Fruit fly (Drosophila melanogaster) whole organism, embryonic: ENCODE results near the gene slow.

Source experiments
- CG10209 ChIP-seq: fragments of 200-800 bp; sonication (Bioruptor generic); optimal IDR thresholded peaks from 3 replicates; lab custom pipeline; 2017; ENCODE audit warnings: missing biosample characterization, mild to moderate bottlenecking, missing genetic modification characterization, missing genetic modification reagents
- CG11696 ChIP-seq: fragments of 200-800 bp; sonication (Bioruptor generic); IDR thresholded peaks from 2 replicates; pipeline ENCODE4 v1.3.6; 2022; ENCODE audit warnings: missing biosample characterization, missing genetic modification characterization
- CG14441 ChIP-seq: fragments of 200-800 bp; sonication (Bioruptor generic); IDR thresholded peaks from 2 replicates; pipeline ENCODE4 v1.3.6; 2022; ENCODE audit warnings: missing biosample characterization, missing genetic modification characterization
- CG15073 ChIP-seq: fragments of 200-800 bp; sonication (Bioruptor generic); optimal IDR thresholded peaks from 2 replicates; lab custom pipeline; 2016; ENCODE audit warnings: missing biosample characterization, missing genetic modification characterization
- CG1529 ChIP-seq: fragments of 200-800 bp; sonication (Bioruptor generic); optimal IDR thresholded peaks from 3 replicates; lab custom pipeline; 2018; ENCODE audit warnings: missing biosample characterization, missing genetic modification characterization
- CG17612 ChIP-seq: fragments of 200-800 bp; sonication (Bioruptor generic); IDR thresholded peaks from 2 replicates; pipeline ENCODE4 v1.3.6; 2022; ENCODE audit warnings: missing biosample characterization, missing genetic modification characterization
- CG17802 ChIP-seq: fragments of 200-800 bp; sonication (Bioruptor generic); optimal IDR thresholded peaks from 2 replicates; lab custom pipeline; 2018; ENCODE audit warnings: missing biosample characterization, mild to moderate bottlenecking, missing genetic modification characterization, moderate library complexity
- CG18011 ChIP-seq: fragments of 200-800 bp; sonication (Bioruptor generic); optimal IDR thresholded peaks from 2 replicates; lab custom pipeline; 2017; ENCODE audit warnings: missing biosample characterization, missing genetic modification characterization, mild to moderate bottlenecking, moderate library complexity, missing genotype
- CG4617 ChIP-seq: fragments of 200-800 bp; sonication (Bioruptor generic); optimal IDR thresholded peaks from 3 replicates; lab custom pipeline; 2016; ENCODE audit warnings: missing biosample characterization, missing genetic modification characterization, borderline replicate concordance
- CG6175 ChIP-seq: fragments of 200-800 bp; sonication (Bioruptor generic); IDR thresholded peaks from 3 replicates; pipeline ENCODE4 v1.3.6; 2022; ENCODE audit warnings: missing biosample characterization, missing genetic modification characterization
- CG6254 ChIP-seq: fragments of 200-800 bp; sonication (Bioruptor generic); optimal IDR thresholded peaks from 3 replicates; lab custom pipeline; 2017; ENCODE audit warnings: mild to moderate bottlenecking, missing biosample characterization, missing genetic modification reagents, missing genetic modification characterization
- CG6854 ChIP-seq: fragments of 200-800 bp; sonication (Bioruptor generic); optimal IDR thresholded peaks from 3 replicates; lab custom pipeline; 2017; ENCODE audit warnings: missing biosample characterization, mild to moderate bottlenecking, missing genetic modification characterization
- CG7987 ChIP-seq: fragments of 200-800 bp; sonication (Bioruptor generic); optimal IDR thresholded peaks from 2 replicates; lab custom pipeline; 2018; ENCODE audit warnings: missing biosample characterization, mild to moderate bottlenecking, missing genetic modification characterization, moderate library complexity
- CG8290 ChIP-seq, 3 experiments: fragments of 200-800 bp; sonication (Bioruptor generic); optimal IDR thresholded peaks; 2 replicates each; lab custom pipeline; 2016 to 2019; ENCODE audit warnings: missing biosample characterization in 3 of 3, missing genetic modification characterization in 3 of 3, mild to moderate bottlenecking in 2 of 3, moderate library complexity in 1 of 3
- Dip2 ChIP-seq: fragments of 200-800 bp; sonication (Bioruptor generic); IDR thresholded peaks from 2 replicates; pipeline ENCODE4 v1.3.6; 2022; ENCODE audit warnings: missing biosample characterization, missing genetic modification characterization
- Doc2 ChIP-seq: fragments of 200-800 bp; sonication (Bioruptor generic); IDR thresholded peaks from 2 replicates; pipeline ENCODE4 v1.3.6; 2022; ENCODE audit warnings: missing biosample characterization, missing genetic modification characterization
- Fer3 ChIP-seq: fragments of 200-800 bp; sonication (Bioruptor generic); optimal IDR thresholded peaks from 2 replicates; lab custom pipeline; 2018; ENCODE audit warnings: missing biosample characterization, mild to moderate bottlenecking, missing genetic modification characterization, moderate library complexity
- Gsc ChIP-seq: fragments of 200-800 bp; sonication (Bioruptor generic); IDR thresholded peaks from 2 replicates; pipeline ENCODE4 v1.3.6; 2022; ENCODE audit warnings: missing biosample characterization, missing genetic modification characterization
- Hand ChIP-seq: fragments of 200-800 bp; sonication (Bioruptor generic); optimal IDR thresholded peaks from 2 replicates; lab custom pipeline; 2017; ENCODE audit warnings: mild to moderate bottlenecking, missing biosample characterization, missing genetic modification reagents, missing genetic modification characterization
- Hr51 ChIP-seq, 2 experiments: fragments of 200-800 bp; sonication (Bioruptor generic); optimal IDR thresholded peaks; 2 replicates in 1 of 2; 3 replicates in 1 of 2; lab custom pipeline; 2016 to 2018; ENCODE audit warnings: missing biosample characterization in 2 of 2, missing genetic modification characterization in 2 of 2, mild to moderate bottlenecking in 1 of 2, moderate library complexity in 1 of 2
- Med ChIP-seq: fragments of 200-800 bp; sonication (Bioruptor generic); peaks from one replicate; lab custom pipeline; 2016; ENCODE audit warnings: missing biosample characterization, missing genetic modification characterization, mild to moderate bottlenecking, inconsistent platforms, moderate library complexity
- Pdp1 ChIP-seq, 2 experiments: fragments of 200-800 bp; sonication (Bioruptor generic); optimal IDR thresholded peaks; 3 replicates each; lab custom pipeline; 2016; ENCODE audit warnings: missing biosample characterization in 2 of 2, missing genetic modification characterization in 2 of 2, mild to moderate bottlenecking in 1 of 2, moderate library complexity in 1 of 2
- Ssrp ChIP-seq: fragments of 200-800 bp; sonication (Bioruptor generic); optimal IDR thresholded peaks from 2 replicates; lab custom pipeline; 2018; ENCODE audit warnings: missing biosample characterization, mild to moderate bottlenecking, missing genetic modification characterization, moderate library complexity
- Trl ChIP-seq, 3 experiments: fragments of >200 bp in 2 of 3; fragments of 200-800 bp in 1 of 3; sonication (Bioruptor generic) in 1 of 3; optimal IDR thresholded peaks; 2 replicates in 1 of 3; 3 replicates in 2 of 3; lab custom pipeline; 2016 to 2017; ENCODE audit warnings: missing biosample characterization in 1 of 3, missing genetic modification characterization in 1 of 3
- abd-A ChIP-seq: fragments of 200-800 bp; sonication (Bioruptor generic); optimal IDR thresholded peaks from 3 replicates; lab custom pipeline; 2019; ENCODE audit warnings: missing biosample characterization, mild to moderate bottlenecking, missing genetic modification characterization, moderate library complexity
- chinmo ChIP-seq: fragments of 200-800 bp; sonication (Bioruptor generic); IDR thresholded peaks from 4 replicates; pipeline ENCODE4 v1.3.6; 2022; ENCODE audit warnings: missing biosample characterization, missing genetic modification characterization; ENCODE audit not compliant: partially characterized antibody
- ems ChIP-seq: fragments of 200-800 bp; sonication (Bioruptor generic); optimal IDR thresholded peaks from 3 replicates; lab custom pipeline; 2016; ENCODE audit warnings: missing biosample characterization, missing genetic modification characterization
- eve ChIP-seq, 2 experiments: fragments of >200 bp; optimal IDR thresholded peaks; 2 replicates each; lab custom pipeline; 2017; ENCODE audit warnings: missing biosample characterization in 2 of 2, missing genetic modification characterization in 2 of 2
- ewg ChIP-seq: fragments of 200-800 bp; sonication (Bioruptor generic); optimal IDR thresholded peaks from 3 replicates; lab custom pipeline; 2017; ENCODE audit warnings: mild to moderate bottlenecking, missing biosample characterization, missing genetic modification reagents, missing genetic modification characterization
- grau ChIP-seq: fragments of 200-800 bp; optimal IDR thresholded peaks from 3 replicates; lab custom pipeline; 2019; ENCODE audit warnings: missing biosample characterization, mild to moderate bottlenecking, missing genetic modification characterization, moderate library complexity
- gsb ChIP-seq: fragments of 200-800 bp; sonication (Bioruptor generic); IDR thresholded peaks from 2 replicates; pipeline ENCODE4 v1.3.6; 2022; ENCODE audit warnings: missing biosample characterization, missing genetic modification characterization
- lab ChIP-seq: fragments of 200-800 bp; sonication (Bioruptor generic); optimal IDR thresholded peaks from 3 replicates; lab custom pipeline; 2017; ENCODE audit warnings: missing biosample characterization, missing genetic modification characterization, mild to moderate bottlenecking, moderate library complexity, missing genetic modification reagents
- onecut ChIP-seq: fragments of 200-800 bp; sonication (Bioruptor generic); IDR thresholded peaks from 2 replicates; pipeline ENCODE4 v1.3.6; 2022; ENCODE audit warnings: missing biosample characterization, missing genetic modification characterization
- otp ChIP-seq: fragments of 200-800 bp; sonication (Bioruptor generic); IDR thresholded peaks from 3 replicates; pipeline ENCODE4, ENCODE4 v1.3.6; 2022; ENCODE audit warnings: missing biosample characterization, missing genetic modification characterization
- pnt ChIP-seq: fragments of 200-800 bp; sonication (Bioruptor generic); optimal IDR thresholded peaks from 3 replicates; lab custom pipeline; 2016; ENCODE audit warnings: missing biosample characterization, missing genetic modification characterization
- prd ChIP-seq, 3 experiments: fragments of >200 bp in 2 of 3; fragments of 200-800 bp in 1 of 3; sonication (Bioruptor generic) in 1 of 3; optimal IDR thresholded peaks in 2 of 3; IDR thresholded peaks in 1 of 3; 2 replicates in 2 of 3; 3 replicates in 1 of 3; pipeline versions ENCODE4 v1.3.6 to Lab custom; 2017 to 2022; ENCODE audit warnings: missing biosample characterization in 1 of 3, missing genetic modification characterization in 1 of 3
- psq ChIP-seq: fragments of 200-800 bp; sonication (Bioruptor generic); optimal IDR thresholded peaks from 2 replicates; lab custom pipeline; 2017; ENCODE audit warnings: missing biosample characterization, missing genetic modification characterization
- pzg ChIP-seq: fragments of 200-800 bp; sonication (Bioruptor generic); optimal IDR thresholded peaks from 3 replicates; lab custom pipeline; 2018; ENCODE audit warnings: missing biosample characterization, mild to moderate bottlenecking, missing genetic modification characterization, moderate library complexity
- slou ChIP-seq: fragments of 200-800 bp; sonication (Bioruptor generic); optimal IDR thresholded peaks from 3 replicates; lab custom pipeline; 2016; ENCODE audit warnings: missing biosample characterization, missing genetic modification characterization
- sna ChIP-seq: fragments of 200-800 bp; sonication (Bioruptor generic); IDR thresholded peaks from 2 replicates; pipeline ENCODE4 v1.3.6; 2022; ENCODE audit warnings: missing biosample characterization, missing genetic modification characterization; ENCODE audit not compliant: partially characterized antibody
- tap ChIP-seq: fragments of 200-800 bp; optimal IDR thresholded peaks from 3 replicates; lab custom pipeline; 2019; ENCODE audit warnings: missing biosample characterization, mild to moderate bottlenecking, missing genetic modification characterization, moderate library complexity
- unpg ChIP-seq: fragments of 200-800 bp; sonication (Bioruptor generic); optimal IDR thresholded peaks from 3 replicates; lab custom pipeline; 2018; ENCODE audit warnings: missing biosample characterization, mild to moderate bottlenecking, missing genetic modification characterization, moderate library complexity
- zen ChIP-seq: fragments of 200-800 bp; sonication (Bioruptor generic); optimal IDR thresholded peaks from 3 replicates; lab custom pipeline; 2018; ENCODE audit warnings: missing biosample characterization, mild to moderate bottlenecking, missing genetic modification characterization, moderate library complexity

The slow gene

dm6 chr3L:4409898-4410629 is 25.8 kb downstream of the slow start:
- TF ChIP-seq CG8290 (GFP tag; optimal IDR thresholded peaks at IDR 0.05; lab: Kevin White, UChicago) (peak; percentile 98), CG8290 (tag; optimal IDR thresholded peaks at IDR 0.05; lab: Kevin White, UChicago) (peak; percentile 48 to 96), abd-A (tag; lab: Kevin White, UChicago) (peak; percentile 63), chinmo (peak; percentile 48; the same call in 1 of the 4 replicates), ewg (peak; percentile 63), eve (GFP tag; optimal IDR thresholded peaks at IDR 0.05; lab: Kevin White, UChicago) (peak in 1 of 2 experiments; percentile 26), onecut (GFP tag; lab: Robert Waterston, UW) (peak; percentile 36), psq (GFP tag; lab: Kevin White, UChicago) (no peak), prd (optimal IDR thresholded peaks at IDR 0.05; lab: Kevin White, UChicago) (no peak), prd (GFP tag; IDR thresholded peaks at IDR 0.05; lab: Robert Waterston, UW) (no peak), CG6254 (peak; percentile 24), CG7987 (GFP tag; lab: Kevin White, UChicago) (no peak), Hand (GFP tag; lab: Kevin White, UChicago) (peak; percentile 1), otp (GFP tag; lab: Robert Waterston, UW) (no peak), zen (peak; percentile 40), CG17612 (GFP tag; lab: Robert Waterston, UW) (peak; percentile 99), Trl (optimal IDR thresholded peaks at IDR 0.05; lab: Kevin White, UChicago) (peak; percentile 55 to 69), Trl (GFP tag; optimal IDR thresholded peaks at IDR 0.05; lab: Kevin White, UChicago) (no peak)
- TF ChIP-seq, all 482 proteins: peak for 11

dm6 chr3L:4411025-4411873 is 27.0 kb downstream of the slow start:
- TF ChIP-seq Hr51 (GFP tag; optimal IDR thresholded peaks at IDR 0.05; lab: Kevin White, UChicago), result peak in 1 of 2 experiments; percentile 22
- TF ChIP-seq CG14441 (GFP tag; lab: Robert Waterston, UW), result peak; percentile 40; the same call in 1 of the 2 replicates
- TF ChIP-seq CG10209, result no peak
- peak; percentile 9 for TF ChIP-seq lab (GFP tag; lab: Kevin White, UChicago)
- TF ChIP-seq CG15073 (GFP tag; lab: Kevin White, UChicago), result no peak
- no peak for TF ChIP-seq pzg (GFP tag; lab: Kevin White, UChicago)
- TF ChIP-seq CG17802 (tag; lab: Kevin White, UChicago), result no peak
- TF ChIP-seq Doc2 (GFP tag; lab: Robert Waterston, UW), result no peak
- no peak for TF ChIP-seq Gsc (GFP tag; lab: Robert Waterston, UW)
- peak; percentile 3 for TF ChIP-seq Med (GFP tag; lab: Kevin White, UChicago)
- TF ChIP-seq CG6854, result no peak
- TF ChIP-seq CG8290 (GFP tag; optimal IDR thresholded peaks at IDR 0.05; lab: Kevin White, UChicago), result no peak
- peak in 1 of 2 experiments; percentile 50 for TF ChIP-seq CG8290 (tag; optimal IDR thresholded peaks at IDR 0.05; lab: Kevin White, UChicago)
- TF ChIP-seq Ssrp, result no peak
- no peak for TF ChIP-seq unpg (GFP tag; lab: Kevin White, UChicago)
- TF ChIP-seq Fer3 (tag; lab: Kevin White, UChicago), result no peak
- TF ChIP-seq grau (tag; lab: Kevin White, UChicago), result peak; percentile 87
- TF ChIP-seq tap, result no peak
- TF ChIP-seq Dip2 (GFP tag; lab: Robert Waterston, UW), result no peak
- peak in 1 of 2 experiments; percentile 20 for TF ChIP-seq Pdp1 (GFP tag; optimal IDR thresholded peaks at IDR 0.05; lab: Kevin White, UChicago)
- TF ChIP-seq pnt (GFP tag; lab: Kevin White, UChicago), result no peak
- TF ChIP-seq CG18011 (GFP tag; lab: Kevin White, UChicago), result peak; percentile 5
- no peak for TF ChIP-seq gsb (GFP tag; lab: Robert Waterston, UW)
- no peak for TF ChIP-seq CG4617 (GFP tag; lab: Kevin White, UChicago)
- TF ChIP-seq slou, result no peak
- TF ChIP-seq abd-A (tag; lab: Kevin White, UChicago), result no peak
- TF ChIP-seq CG1529 (GFP tag; lab: Kevin White, UChicago), result no peak
- TF ChIP-seq CG6175, result peak; percentile 72; the same call in 2 of the 3 replicates
- TF ChIP-seq ems (GFP tag; lab: Kevin White, UChicago), result no peak
- no peak for TF ChIP-seq sna (GFP tag; lab: Robert Waterston, UW)
- TF ChIP-seq CG11696 (GFP tag; lab: Robert Waterston, UW), result no peak
